Worm (Caenorhabditis elegans) whole organism, L4 larva: Measurements from ENCODE around the gene F35C11.3.
A peak's percentile ranks its signal among the peaks of the same experiment; 100 is the strongest.

Experiments used
- D1046.2 ChIP-seq: fragments of 200-800 bp; sonication (Bioruptor generic); IDR thresholded peaks from 2 replicates; pipeline ENCODE4 v1.3.6; 2022; ENCODE audit warnings: missing genetic modification characterization, missing compliant biosample characterization
- F26F4.8 ChIP-seq: fragments of 200-800 bp; sonication (Bioruptor generic); conservative IDR thresholded peaks from 2 replicates; pipeline ENCODE4 v1.3.6; 2022; ENCODE audit warnings: missing genetic modification characterization, missing compliant biosample characterization
- F44E2.7 ChIP-seq: fragments of 200-800 bp; sonication (Bioruptor generic); IDR thresholded peaks from 2 replicates; pipeline ENCODE4 v2.1.2; 2022; ENCODE audit warnings: missing genetic modification characterization, missing compliant biosample characterization
- Y48G9A.11 ChIP-seq: fragments of 200-800 bp; sonication (Bioruptor generic); IDR thresholded peaks from 2 replicates; pipeline ENCODE4 v1.3.6; 2022; ENCODE audit warnings: missing genetic modification reagents, missing genetic modification characterization, missing compliant biosample characterization
- ZK337.2 ChIP-seq: fragments of 200-800 bp; sonication (Bioruptor generic); IDR thresholded peaks from 2 replicates; pipeline ENCODE4 v1.3.6; 2022; ENCODE audit warnings: missing genetic modification reagents, missing genetic modification characterization, missing compliant biosample characterization
- ZK546.5 ChIP-seq, 2 experiments: sonication (generic microtip); optimal IDR thresholded peaks; 2 replicates each; lab custom pipeline; 2017; ENCODE audit warnings: missing biosample characterization in 2 of 2, missing genetic modification characterization in 2 of 2
- aha-1 ChIP-seq: fragments of 150-350 bp; peaks from one replicate; lab custom pipeline; 2014; ENCODE audit warnings: missing biosample characterization, missing genetic modification characterization
- ama-1 ChIP-seq: fragments of 150-350 bp; optimal IDR thresholded peaks from 2 replicates; lab custom pipeline; 2014; ENCODE audit warnings: inconsistent platforms, mixed read lengths
- arid-1 ChIP-seq: fragments of 200-800 bp; sonication (Bioruptor generic); conservative IDR thresholded peaks from 2 replicates; pipeline ENCODE4 v1.3.6; 2022; ENCODE audit warnings: missing genetic modification reagents, missing genetic modification characterization, missing compliant biosample characterization
- ceh-20 ChIP-seq: fragments of 200-800 bp; sonication (Bioruptor generic); IDR thresholded peaks from 2 replicates; pipeline ENCODE4 v1.3.6; 2022; ENCODE audit warnings: missing genetic modification reagents, missing genetic modification characterization, missing compliant biosample characterization
- ceh-28 ChIP-seq: fragments of 150-350 bp; optimal IDR thresholded peaks from 2 replicates; lab custom pipeline; 2014; ENCODE audit warnings: missing biosample characterization, missing genetic modification reagents, missing genetic modification characterization
- ceh-82 ChIP-seq: sonication (generic microtip); optimal IDR thresholded peaks from 2 replicates; lab custom pipeline; 2017; ENCODE audit warnings: missing biosample characterization, missing genetic modification characterization
- ces-1 ChIP-seq: fragments of 150-350 bp; sonication (generic microtip); optimal IDR thresholded peaks from 4 replicates; lab custom pipeline; 2014; ENCODE audit warnings: missing biosample characterization, missing genetic modification reagents, missing genetic modification characterization
- cey-2 ChIP-seq: sonication (generic microtip); optimal IDR thresholded peaks from 3 replicates; lab custom pipeline; 2017; ENCODE audit warnings: missing genetic modification characterization, mild to moderate bottlenecking, missing compliant biosample characterization, antibody characterized with exemption, borderline replicate concordance; ENCODE audit not compliant: insufficient read depth
- daf-16 ChIP-seq, 3 experiments: sonication (generic microtip); optimal IDR thresholded peaks; 2 replicates each; lab custom pipeline; 2016 to 2017; ENCODE audit warnings: missing genetic modification characterization in 3 of 3, missing genetic modification reagents in 3 of 3, mild to moderate bottlenecking in 2 of 3, missing compliant biosample characterization in 2 of 3, missing biosample characterization in 1 of 3, moderate library complexity in 1 of 3
- dmd-6 ChIP-seq: fragments of 200-800 bp; sonication (Bioruptor generic); IDR thresholded peaks from 2 replicates; pipeline ENCODE4 v1.3.6; 2022; ENCODE audit warnings: missing genetic modification reagents, missing genetic modification characterization, missing compliant biosample characterization
- dmd-9 ChIP-seq: fragments of 200-800 bp; sonication (Bioruptor generic); IDR thresholded peaks from 2 replicates; pipeline ENCODE4 v1.3.6; 2022; ENCODE audit warnings: missing genetic modification reagents, missing genetic modification characterization, missing compliant biosample characterization
- duxl-1 ChIP-seq: sonication (generic microtip); optimal IDR thresholded peaks from 2 replicates; lab custom pipeline; 2016; ENCODE audit warnings: mild to moderate bottlenecking, missing genetic modification characterization, moderate library complexity, missing compliant biosample characterization; ENCODE audit not compliant: poor library complexity
- fos-1 ChIP-seq: fragments of 150-350 bp; optimal IDR thresholded peaks from 2 replicates; lab custom pipeline; 2014; ENCODE audit warnings: missing biosample characterization, missing genetic modification characterization
- hlh-11 ChIP-seq: fragments of 200-800 bp; sonication (Bioruptor generic); optimal IDR thresholded peaks from 2 replicates; lab custom pipeline; 2018; ENCODE audit warnings: mild to moderate bottlenecking, missing genetic modification characterization, missing compliant biosample characterization
- jun-1 ChIP-seq: fragments of 150-350 bp; optimal IDR thresholded peaks from 2 replicates; lab custom pipeline; 2014; ENCODE audit warnings: missing biosample characterization, missing genetic modification reagents, missing genetic modification characterization
- lin-13 ChIP-seq: fragments of 150-350 bp; optimal IDR thresholded peaks from 2 replicates; lab custom pipeline; 2014; ENCODE audit warnings: missing biosample characterization, missing genetic modification reagents, missing genetic modification characterization
- lin-15B ChIP-seq: fragments of 150-350 bp; sonication (generic microtip); optimal IDR thresholded peaks from 3 replicates; lab custom pipeline; 2014; ENCODE audit warnings: missing biosample characterization, missing genetic modification characterization
- lin-38 ChIP-seq: fragments of 200-800 bp; sonication (Bioruptor generic); IDR thresholded peaks from 2 replicates; pipeline ENCODE4 v1.3.6; 2022; ENCODE audit warnings: missing genetic modification reagents, missing genetic modification characterization, missing compliant biosample characterization
- lin-39 ChIP-seq: fragments of 150-350 bp; optimal IDR thresholded peaks from 2 replicates; lab custom pipeline; 2014; ENCODE audit warnings: missing biosample characterization, missing genetic modification reagents, missing genetic modification characterization
- lir-3 ChIP-seq: sonication (generic microtip); optimal IDR thresholded peaks from 2 replicates; lab custom pipeline; 2016; ENCODE audit warnings: mild to moderate bottlenecking, missing genetic modification characterization, missing compliant biosample characterization
- lsy-2 ChIP-seq, 2 experiments: fragments of 150-350 bp in 1 of 2; sonication (generic microtip) in 1 of 2; optimal IDR thresholded peaks; 2 replicates each; lab custom pipeline; 2014 to 2017; ENCODE audit warnings: missing biosample characterization in 2 of 2, missing genetic modification characterization in 2 of 2
- madf-5 ChIP-seq, 2 experiments: fragments of 200-800 bp; sonication (Bioruptor generic); IDR thresholded peaks; 2 replicates each; pipeline ENCODE4 v1.3.6; 2022; ENCODE audit warnings: missing compliant biosample characterization in 2 of 2, missing genetic modification characterization in 2 of 2
- madf-9 ChIP-seq: fragments of 200-800 bp; sonication (Bioruptor generic); conservative IDR thresholded peaks from 2 replicates; pipeline ENCODE4 v1.3.6; 2022; ENCODE audit warnings: missing genetic modification reagents, missing genetic modification characterization, missing compliant biosample characterization
- mdt-29 ChIP-seq: fragments of 200-800 bp; sonication (Bioruptor generic); IDR thresholded peaks from 2 replicates; pipeline ENCODE4 v1.3.6; 2022; ENCODE audit warnings: missing genetic modification reagents, missing genetic modification characterization, missing compliant biosample characterization
- nhr-10 ChIP-seq: fragments of 150-350 bp; optimal IDR thresholded peaks from 2 replicates; lab custom pipeline; 2014; ENCODE audit warnings: missing biosample characterization, missing genetic modification characterization
- nhr-102 ChIP-seq: sonication (generic microtip); optimal IDR thresholded peaks from 2 replicates; lab custom pipeline; 2016; ENCODE audit warnings: mild to moderate bottlenecking, missing genetic modification characterization, moderate library complexity, missing compliant biosample characterization
- nhr-11 ChIP-seq: fragments of 150-350 bp; optimal IDR thresholded peaks from 2 replicates; lab custom pipeline; 2014; ENCODE audit warnings: missing biosample characterization, missing genetic modification characterization
- nhr-237 ChIP-seq: sonication (generic microtip); optimal IDR thresholded peaks from 2 replicates; lab custom pipeline; 2017; ENCODE audit warnings: missing biosample characterization, missing genetic modification characterization
- nhr-28 ChIP-seq: fragments of 150-350 bp; optimal IDR thresholded peaks from 2 replicates; lab custom pipeline; 2014; ENCODE audit warnings: missing biosample characterization, missing genetic modification characterization
- nhr-41 ChIP-seq: fragments of 200-800 bp; sonication (Bioruptor generic); IDR thresholded peaks from 2 replicates; pipeline ENCODE4 v1.3.6; 2022; ENCODE audit warnings: missing genetic modification reagents, missing genetic modification characterization, missing compliant biosample characterization
- nhr-42 ChIP-seq: fragments of 200-800 bp; sonication (Bioruptor generic); IDR thresholded peaks from 2 replicates; pipeline ENCODE4 v1.3.6; 2022; ENCODE audit warnings: missing genetic modification characterization, missing compliant biosample characterization
- nhr-48 ChIP-seq: sonication (generic microtip); optimal IDR thresholded peaks from 2 replicates; lab custom pipeline; 2016; ENCODE audit warnings: mild to moderate bottlenecking, missing genetic modification characterization, missing compliant biosample characterization
- nhr-6 ChIP-seq: fragments of 150-350 bp; optimal IDR thresholded peaks from 2 replicates; lab custom pipeline; 2014; ENCODE audit warnings: missing biosample characterization, missing genetic modification characterization
- nhr-76 ChIP-seq: fragments of 150-350 bp; optimal IDR thresholded peaks from 2 replicates; lab custom pipeline; 2014; ENCODE audit warnings: missing biosample characterization, missing genetic modification characterization
- nhr-77 ChIP-seq: fragments of 150-350 bp; optimal IDR thresholded peaks from 2 replicates; lab custom pipeline; 2014; ENCODE audit warnings: missing biosample characterization, missing genetic modification characterization
- php-3 ChIP-seq: fragments of 200-800 bp; sonication (Bioruptor generic); IDR thresholded peaks from 2 replicates; pipeline ENCODE4 v1.3.6; 2022; ENCODE audit warnings: missing genetic modification reagents, missing genetic modification characterization, missing compliant biosample characterization
- pqm-1 ChIP-seq: sonication (generic microtip); optimal IDR thresholded peaks from 2 replicates; lab custom pipeline; 2017; ENCODE audit warnings: missing biosample characterization, missing genetic modification characterization
- rbr-2 ChIP-seq: sonication (generic microtip); optimal IDR thresholded peaks from 2 replicates; lab custom pipeline; 2016; ENCODE audit warnings: missing genotype, missing genetic modification characterization, missing compliant biosample characterization
- snpc-1.2 ChIP-seq: fragments of 200-800 bp; sonication (Bioruptor generic); IDR thresholded peaks from 2 replicates; pipeline ENCODE4 v1.3.6; 2022; ENCODE audit warnings: missing genetic modification reagents, missing genetic modification characterization, missing compliant biosample characterization
- snpc-4 ChIP-seq: fragments of 150-350 bp; optimal IDR thresholded peaks from 2 replicates; lab custom pipeline; 2014; ENCODE audit warnings: missing biosample characterization, missing genetic modification characterization
- spr-1 ChIP-seq: sonication (generic microtip); optimal IDR thresholded peaks from 2 replicates; lab custom pipeline; 2016; ENCODE audit warnings: mild to moderate bottlenecking, missing genetic modification characterization, missing compliant biosample characterization
- unc-62 ChIP-seq, 3 experiments: fragments of 150-350 bp in 1 of 3; sonication (generic microtip); optimal IDR thresholded peaks in 2 of 3; peaks in 1 of 3; 1 replicate in 1 of 3; 2 replicates in 2 of 3; lab custom pipeline; 2014 to 2017; ENCODE audit warnings: missing biosample characterization in 3 of 3, missing genetic modification characterization in 3 of 3, missing genetic modification reagents in 3 of 3, missing genotype in 1 of 3
- vab-7 ChIP-seq: fragments of 200-800 bp; sonication (Bioruptor generic); IDR thresholded peaks from 2 replicates; pipeline ENCODE4 v1.3.6; 2022; ENCODE audit warnings: missing genetic modification reagents, missing genetic modification characterization, missing compliant biosample characterization
- zfp-2 ChIP-seq: sonication (generic microtip); optimal IDR thresholded peaks from 2 replicates; lab custom pipeline; 2016; ENCODE audit warnings: mild to moderate bottlenecking, missing genetic modification characterization, missing compliant biosample characterization
- zfp-3 ChIP-seq: fragments of 200-800 bp; sonication (Bioruptor generic); conservative IDR thresholded peaks from 2 replicates; pipeline ENCODE4 v1.3.6; 2022; ENCODE audit warnings: missing genetic modification reagents, missing genetic modification characterization, missing compliant biosample characterization
- zip-11 ChIP-seq: fragments of 200-800 bp; sonication (Bioruptor generic); IDR thresholded peaks from 2 replicates; pipeline ENCODE4 v1.3.6; 2022; ENCODE audit warnings: missing genetic modification characterization, missing compliant biosample characterization
- ztf-7 ChIP-seq: fragments of 150-350 bp; optimal IDR thresholded peaks from 2 replicates; lab custom pipeline; 2014; ENCODE audit warnings: missing biosample characterization, missing genetic modification characterization

F35C11.3 gene

DNA sequence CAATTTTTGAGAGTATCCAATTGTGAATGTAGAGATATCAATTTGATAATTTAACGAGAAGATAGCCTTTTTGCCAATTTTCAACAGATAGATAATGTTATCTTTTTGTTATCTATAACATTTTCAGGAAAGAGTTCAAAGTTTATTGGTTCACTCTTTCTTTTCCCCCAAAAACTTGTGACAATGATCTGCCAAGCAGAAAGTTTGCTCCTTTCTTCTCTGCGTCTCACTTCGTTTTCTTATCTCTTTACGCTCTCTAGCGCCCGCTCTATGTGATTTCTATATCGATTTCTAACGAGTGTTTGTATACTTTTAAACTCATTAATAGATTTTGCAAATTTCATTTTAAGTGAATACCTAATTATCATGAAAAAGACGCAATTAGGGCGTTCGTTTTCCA is 20.1 kb upstream of the F35C11.3 start (continued):
- TF ChIP-seq lin-39 (tag; lab: Kevin White, UChicago) = no peak
- TF ChIP-seq mdt-29 (GFP tag; lab: Robert Waterston, UW) = no peak
- no peak for TF ChIP-seq arid-1 (GFP tag; lab: Robert Waterston, UW)
- no peak for TF ChIP-seq nhr-10 (tag; lab: Kevin White, UChicago)
- TF ChIP-seq duxl-1 (tag; lab: Kevin White, UChicago) = no peak
- no peak for TF ChIP-seq ZK546.5 (tag; optimal IDR thresholded peaks at IDR 0.05; lab: Kevin White, UChicago)
- no peak for TF ChIP-seq ztf-7
- no peak for TF ChIP-seq snpc-4 (tag; lab: Kevin White, UChicago)
- TF ChIP-seq lin-15B (tag; lab: Kevin White, UChicago) = no peak
- no peak for TF ChIP-seq ceh-20
- no peak for TF ChIP-seq lir-3 (tag; lab: Kevin White, UChicago)
- TF ChIP-seq fos-1 (tag; lab: Kevin White, UChicago) = no peak
- TF ChIP-seq vab-7 (GFP tag; lab: Robert Waterston, UW) = no peak
- TF ChIP-seq zfp-3 (GFP tag; lab: Robert Waterston, UW) = no peak
- no peak for TF ChIP-seq D1046.2
- TF ChIP-seq nhr-42 (GFP tag; lab: Robert Waterston, UW) = no peak
- no peak for TF ChIP-seq php-3
- no peak for TF ChIP-seq F26F4.8
- no peak for TF ChIP-seq spr-1
- TF ChIP-seq nhr-28 (tag; lab: Kevin White, UChicago) = peak; percentile 52
- TF ChIP-seq dmd-6 = peak; percentile 64
- no peak for TF ChIP-seq lin-13 (GFP tag; lab: Kevin White, UChicago)
- TF ChIP-seq ceh-28 (tag; lab: Kevin White, UChicago) = no peak
- no peak for TF ChIP-seq madf-5 (GFP tag; IDR thresholded peaks at IDR 0.05; lab: Robert Waterston, UW)
- peak; percentile 51 for TF ChIP-seq hlh-11 (tag; lab: Kevin White, UChicago)
- no peak for TF ChIP-seq lin-38
- TF ChIP-seq ceh-82 (tag; lab: Kevin White, UChicago) = no peak
- peak in 1 of 2 experiments; percentile 23 for TF ChIP-seq lsy-2 (tag; optimal IDR thresholded peaks at IDR 0.05; lab: Kevin White, UChicago)
- TF ChIP-seq nhr-77 (tag; lab: Kevin White, UChicago) = no peak
- TF ChIP-seq daf-16 (GFP tag; optimal IDR thresholded peaks at IDR 0.05; lab: Kevin White, UChicago) = no peak
- peak; percentile 76 for TF ChIP-seq daf-16 (tag; optimal IDR thresholded peaks at IDR 0.05; lab: Kevin White, UChicago)
- TF ChIP-seq nhr-102 (tag; lab: Kevin White, UChicago) = no peak
- TF ChIP-seq nhr-11 (tag; lab: Kevin White, UChicago) = no peak
- TF ChIP-seq nhr-6 = no peak
- TF ChIP-seq nhr-41 = no peak
- no peak for TF ChIP-seq cey-2 (tag; lab: Kevin White, UChicago)
- TF ChIP-seq zfp-2 (tag; lab: Kevin White, UChicago) = no peak
- no peak for TF ChIP-seq madf-9
- TF ChIP-seq aha-1 = no peak
- no peak for TF ChIP-seq zip-11 (GFP tag; lab: Robert Waterston, UW)
- no peak for TF ChIP-seq nhr-237 (tag; lab: Kevin White, UChicago)
- TF ChIP-seq ama-1 (lab: Kevin White, UChicago) = no peak
- no peak for TF ChIP-seq nhr-48 (tag; lab: Kevin White, UChicago)
- no peak for TF ChIP-seq ZK337.2
- TF ChIP-seq nhr-76 = no peak
- no peak for TF ChIP-seq rbr-2
- no peak for TF ChIP-seq F44E2.7 (GFP tag; lab: Robert Waterston, UW)
- no peak for TF ChIP-seq jun-1 (tag; lab: Kevin White, UChicago)
- TF ChIP-seq unc-62 (GFP tag; optimal IDR thresholded peaks at IDR 0.05 in 1 of 2; lab: Kevin White, UChicago) = no peak
- no peak for TF ChIP-seq unc-62 (tag; optimal IDR thresholded peaks at IDR 0.05; lab: Kevin White, UChicago)
- TF ChIP-seq ces-1 (GFP tag; lab: Kevin White, UChicago) = no peak
- peak; percentile 48 for TF ChIP-seq pqm-1
- TF ChIP-seq Y48G9A.11 (GFP tag; lab: Robert Waterston, UW) = no peak
- TF ChIP-seq snpc-1.2 (GFP tag; lab: Robert Waterston, UW) = no peak
- no peak for TF ChIP-seq dmd-9 (GFP tag; lab: Robert Waterston, UW)
